Worm (Caenorhabditis elegans) whole organism, late embryonic: ENCODE results near the gene eri-1.
A peak's percentile ranks its signal among the peaks of the same experiment; 100 is the strongest.

Experiments
- C08G9.2 ChIP-seq: sonication (generic microtip); optimal IDR thresholded peaks from 2 replicates; lab custom pipeline; 2016; ENCODE audit warnings: mild to moderate bottlenecking, missing genetic modification characterization, moderate library complexity, missing compliant biosample characterization
- C38D4.7 ChIP-seq: fragments of 200-800 bp; sonication (Bioruptor generic); optimal IDR thresholded peaks from 2 replicates; lab custom pipeline; 2018; ENCODE audit warnings: mild to moderate bottlenecking, missing genetic modification characterization, moderate library complexity, missing compliant biosample characterization
- F13H6.1 ChIP-seq: sonication (generic microtip); optimal IDR thresholded peaks from 2 replicates; lab custom pipeline; 2016; ENCODE audit warnings: missing genetic modification characterization, missing compliant biosample characterization
- K02D7.2 ChIP-seq: sonication (generic microtip); optimal IDR thresholded peaks from 2 replicates; lab custom pipeline; 2017; ENCODE audit warnings: mild to moderate bottlenecking, missing genetic modification characterization, missing compliant biosample characterization
- K09A11.1 ChIP-seq: sonication (generic microtip); optimal IDR thresholded peaks from 2 replicates; lab custom pipeline; 2017; ENCODE audit warnings: antibody characterized with exemption, mild to moderate bottlenecking, missing genetic modification characterization, missing compliant biosample characterization; ENCODE audit not compliant: insufficient read depth
- ahr-1 ChIP-seq: sonication (generic microtip); optimal IDR thresholded peaks from 2 replicates; lab custom pipeline; 2016; ENCODE audit warnings: missing genetic modification characterization, missing compliant biosample characterization
- ceh-14 ChIP-seq: sonication (generic microtip); optimal IDR thresholded peaks from 2 replicates; lab custom pipeline; 2016; ENCODE audit warnings: missing genotype, missing genetic modification characterization, missing compliant biosample characterization
- ceh-18 ChIP-seq: sonication (generic microtip); optimal IDR thresholded peaks from 2 replicates; lab custom pipeline; 2016; ENCODE audit warnings: missing genetic modification characterization, missing compliant biosample characterization
- ceh-19 ChIP-seq: fragments of 200-800 bp; sonication (Bioruptor generic); optimal IDR thresholded peaks from 2 replicates; lab custom pipeline; 2018; ENCODE audit warnings: mild to moderate bottlenecking, missing genetic modification characterization, missing compliant biosample characterization
- ceh-2 ChIP-seq: sonication (generic microtip); optimal IDR thresholded peaks from 2 replicates; lab custom pipeline; 2016; ENCODE audit warnings: missing genotype, missing genetic modification characterization, missing compliant biosample characterization
- ceh-24 ChIP-seq: sonication (generic microtip); optimal IDR thresholded peaks from 2 replicates; lab custom pipeline; 2016; ENCODE audit warnings: mild to moderate bottlenecking, missing genetic modification characterization, missing compliant biosample characterization
- ceh-31 ChIP-seq: sonication (generic microtip); optimal IDR thresholded peaks from 2 replicates; lab custom pipeline; 2016; ENCODE audit warnings: missing genetic modification characterization, missing compliant biosample characterization
- ceh-34 ChIP-seq: sonication (generic microtip); optimal IDR thresholded peaks from 2 replicates; lab custom pipeline; 2016; ENCODE audit warnings: mild to moderate bottlenecking, missing genetic modification characterization, missing compliant biosample characterization
- ceh-45 ChIP-seq: fragments of 200-800 bp; sonication (Bioruptor generic); IDR thresholded peaks from 2 replicates; pipeline ENCODE4 v1.3.6; 2022; ENCODE audit warnings: missing genetic modification reagents, missing genetic modification characterization, missing compliant biosample characterization
- ceh-48 ChIP-seq: sonication (generic microtip); optimal IDR thresholded peaks from 2 replicates; lab custom pipeline; 2016; ENCODE audit warnings: missing genetic modification characterization, inconsistent platforms, missing compliant biosample characterization
- ceh-6 ChIP-seq: fragments of 200-800 bp; sonication (Bioruptor generic); optimal IDR thresholded peaks from 2 replicates; lab custom pipeline; 2018; ENCODE audit warnings: mild to moderate bottlenecking, missing genetic modification characterization, missing compliant biosample characterization
- che-1 ChIP-seq: sonication (generic microtip); optimal IDR thresholded peaks from 2 replicates; lab custom pipeline; 2016; ENCODE audit warnings: mild to moderate bottlenecking, missing genetic modification characterization, missing compliant biosample characterization
- dmd-4 ChIP-seq: sonication (generic microtip); optimal IDR thresholded peaks from 2 replicates; lab custom pipeline; 2016; ENCODE audit warnings: borderline replicate concordance, missing genetic modification characterization, missing compliant biosample characterization
- dve-1 ChIP-seq: sonication (generic microtip); optimal IDR thresholded peaks from 2 replicates; lab custom pipeline; 2017; ENCODE audit warnings: antibody characterized with exemption, mild to moderate bottlenecking, missing genetic modification characterization, missing compliant biosample characterization
- elt-4 ChIP-seq: sonication (generic microtip); optimal IDR thresholded peaks from 2 replicates; lab custom pipeline; 2016; ENCODE audit warnings: missing genetic modification characterization, missing compliant biosample characterization
- eyg-1 ChIP-seq: sonication (generic microtip); optimal IDR thresholded peaks from 2 replicates; lab custom pipeline; 2016; ENCODE audit warnings: missing genotype, missing genetic modification characterization, missing compliant biosample characterization
- fax-1 ChIP-seq: sonication (generic microtip); optimal IDR thresholded peaks from 2 replicates; lab custom pipeline; 2016; ENCODE audit warnings: missing genotype, missing genetic modification characterization, missing compliant biosample characterization
- fkh-6 ChIP-seq: sonication (generic microtip); optimal IDR thresholded peaks from 2 replicates; lab custom pipeline; 2016; ENCODE audit warnings: missing genetic modification characterization, missing compliant biosample characterization
- hlh-13 ChIP-seq: fragments of 200-800 bp; sonication (Bioruptor generic); optimal IDR thresholded peaks from 2 replicates; lab custom pipeline; 2018; ENCODE audit warnings: mild to moderate bottlenecking, missing genetic modification characterization, missing compliant biosample characterization
- hlh-15 ChIP-seq: sonication (generic microtip); optimal IDR thresholded peaks from 2 replicates; lab custom pipeline; 2016; ENCODE audit warnings: missing genetic modification characterization, missing compliant biosample characterization
- hlh-6 ChIP-seq: sonication (generic microtip); optimal IDR thresholded peaks from 2 replicates; lab custom pipeline; 2016; ENCODE audit warnings: missing genotype, missing genetic modification characterization, missing compliant biosample characterization
- hlh-8 ChIP-seq: sonication (generic microtip); optimal IDR thresholded peaks from 2 replicates; lab custom pipeline; 2016; ENCODE audit warnings: missing genotype, missing genetic modification characterization, missing compliant biosample characterization
- lim-6 ChIP-seq: sonication (generic microtip); optimal IDR thresholded peaks from 2 replicates; lab custom pipeline; 2016; ENCODE audit warnings: missing genetic modification characterization, missing compliant biosample characterization
- madf-2 ChIP-seq: sonication (generic microtip); optimal IDR thresholded peaks from 2 replicates; lab custom pipeline; 2017; ENCODE audit warnings: missing genetic modification characterization, missing compliant biosample characterization
- mec-3 ChIP-seq: sonication (generic microtip); optimal IDR thresholded peaks from 2 replicates; lab custom pipeline; 2016; ENCODE audit warnings: borderline replicate concordance, missing genetic modification characterization, missing compliant biosample characterization
- nfya-1 ChIP-seq: sonication (generic microtip); optimal IDR thresholded peaks from 2 replicates; lab custom pipeline; 2017; ENCODE audit warnings: missing genetic modification characterization, mild to moderate bottlenecking, missing compliant biosample characterization, antibody characterized with exemption, moderate library complexity
- nhr-232 ChIP-seq: sonication (generic microtip); optimal IDR thresholded peaks from 2 replicates; lab custom pipeline; 2016; ENCODE audit warnings: missing genetic modification characterization, missing compliant biosample characterization
- pag-3 ChIP-seq: sonication (generic microtip); optimal IDR thresholded peaks from 2 replicates; lab custom pipeline; 2016; ENCODE audit warnings: missing compliant biosample characterization, missing genetic modification characterization, borderline replicate concordance
- pax-1 ChIP-seq: fragments of 150-350 bp; optimal IDR thresholded peaks from 2 replicates; lab custom pipeline; 2014; ENCODE audit warnings: missing biosample characterization, missing genetic modification characterization
- pha-2 ChIP-seq: sonication (generic microtip); optimal IDR thresholded peaks from 2 replicates; lab custom pipeline; 2017; ENCODE audit warnings: mild to moderate bottlenecking, missing genetic modification characterization, missing compliant biosample characterization
- pqm-1 ChIP-seq: sonication (generic microtip); optimal IDR thresholded peaks from 2 replicates; lab custom pipeline; 2016; ENCODE audit warnings: missing genetic modification characterization, missing compliant biosample characterization
- pros-1 ChIP-seq: fragments of 150-350 bp; optimal IDR thresholded peaks from 2 replicates; lab custom pipeline; 2014; ENCODE audit warnings: missing biosample characterization, missing genetic modification reagents, missing genetic modification characterization
- ref-2 ChIP-seq: sonication (generic microtip); optimal IDR thresholded peaks from 2 replicates; lab custom pipeline; 2016; ENCODE audit warnings: missing genetic modification characterization, missing compliant biosample characterization
- rnt-1 ChIP-seq: sonication (generic microtip); optimal IDR thresholded peaks from 2 replicates; lab custom pipeline; 2016; ENCODE audit warnings: missing genetic modification characterization, missing compliant biosample characterization
- sdc-2 ChIP-seq: sonication (generic microtip); optimal IDR thresholded peaks from 2 replicates; lab custom pipeline; 2016; ENCODE audit warnings: missing genotype, missing genetic modification characterization, missing compliant biosample characterization
- sox-2 ChIP-seq: fragments of 200-800 bp; sonication (Bioruptor generic); IDR thresholded peaks from 2 replicates; pipeline ENCODE4 v1.3.6; 2022; ENCODE audit warnings: missing genetic modification reagents, missing genetic modification characterization, missing compliant biosample characterization
- sox-4 ChIP-seq: sonication (generic microtip); optimal IDR thresholded peaks from 2 replicates; lab custom pipeline; 2017; ENCODE audit warnings: mild to moderate bottlenecking, missing genetic modification characterization, inconsistent platforms, missing compliant biosample characterization
- syd-9 ChIP-seq: sonication (generic microtip); optimal IDR thresholded peaks from 2 replicates; lab custom pipeline; 2016; ENCODE audit warnings: mild to moderate bottlenecking, missing genetic modification characterization, moderate library complexity, missing compliant biosample characterization
- tbx-2 ChIP-seq: sonication (generic microtip); optimal IDR thresholded peaks from 2 replicates; lab custom pipeline; 2016; ENCODE audit warnings: missing genetic modification characterization, missing compliant biosample characterization
- tbx-7 ChIP-seq: sonication (generic microtip); optimal IDR thresholded peaks from 2 replicates; lab custom pipeline; 2016; ENCODE audit warnings: missing genotype, missing genetic modification characterization, missing compliant biosample characterization
- ttx-3 ChIP-seq: sonication (generic microtip); optimal IDR thresholded peaks from 2 replicates; lab custom pipeline; 2016; ENCODE audit warnings: missing genetic modification reagents, missing genetic modification characterization, missing compliant biosample characterization
- unc-42 ChIP-seq: sonication (generic microtip); optimal IDR thresholded peaks from 2 replicates; lab custom pipeline; 2016; ENCODE audit warnings: missing genotype, missing genetic modification characterization, missing compliant biosample characterization
- unc-86 ChIP-seq: sonication (generic microtip); optimal IDR thresholded peaks from 2 replicates; lab custom pipeline; 2016; ENCODE audit warnings: missing genetic modification characterization, missing compliant biosample characterization
- zip-5 ChIP-seq: sonication (generic microtip); optimal IDR thresholded peaks from 2 replicates; lab custom pipeline; 2016; ENCODE audit warnings: missing genetic modification characterization, missing compliant biosample characterization
- ztf-16 ChIP-seq: sonication (generic microtip); optimal IDR thresholded peaks from 2 replicates; lab custom pipeline; 2017; ENCODE audit warnings: missing genetic modification characterization, missing compliant biosample characterization

eri-1 gene

ce11 chrIV:385150-385937, 34.4 kb downstream of the eri-1 start, which contains the start of gene rps-24:
Gene rps-24, plus strand, starts transcription at chrIV:385887.
- TF ChIP-seq K02D7.2 (tag; lab: Kevin White, UChicago) = peak; percentile 50
- TF ChIP-seq lim-6 = peak; percentile 97
- TF ChIP-seq ceh-45 (GFP tag; lab: Robert Waterston, UW) = peak; percentile 68
- peak; percentile 93 for TF ChIP-seq ahr-1 (tag; lab: Kevin White, UChicago)
- TF ChIP-seq C38D4.7 = peak; percentile 51
- peak; percentile 98 for TF ChIP-seq ceh-14 (tag; lab: Kevin White, UChicago)
- peak; percentile 93 for TF ChIP-seq dmd-4 (tag; lab: Kevin White, UChicago)
- TF ChIP-seq ceh-24 (tag; lab: Kevin White, UChicago) = peak; percentile 31
- TF ChIP-seq ceh-18 (tag; lab: Kevin White, UChicago) = peak; percentile 97
- TF ChIP-seq nfya-1 (tag; lab: Kevin White, UChicago) = peak; percentile 86
- peak; percentile 85 for TF ChIP-seq ceh-19 (GFP tag; lab: Kevin White, UChicago)
- TF ChIP-seq pqm-1 = peak; percentile 97
- peak; percentile 97 for TF ChIP-seq ceh-34
- TF ChIP-seq hlh-8 (tag; lab: Kevin White, UChicago) = peak; percentile 95
- peak; percentile 92 for TF ChIP-seq tbx-7 (tag; lab: Kevin White, UChicago)
- TF ChIP-seq eyg-1 (tag; lab: Kevin White, UChicago) = peak; percentile 70
- peak; percentile 43 for TF ChIP-seq che-1 (tag; lab: Kevin White, UChicago)
- peak; percentile 61 for TF ChIP-seq dve-1 (tag; lab: Kevin White, UChicago)
- TF ChIP-seq rnt-1 (tag; lab: Kevin White, UChicago) = peak; percentile 98
- TF ChIP-seq zip-5 (tag; lab: Kevin White, UChicago) = peak; percentile 91
- peak; percentile 48 for TF ChIP-seq ceh-6 (GFP tag; lab: Kevin White, UChicago)
- peak; percentile 17 for TF ChIP-seq K09A11.1 (tag; lab: Kevin White, UChicago)
- TF ChIP-seq nhr-232 (tag; lab: Kevin White, UChicago) = peak; percentile 48
- TF ChIP-seq F13H6.1 = peak; percentile 96
- TF ChIP-seq fax-1 (tag; lab: Kevin White, UChicago) = peak; percentile 93
- peak; percentile 90 for TF ChIP-seq syd-9 (tag; lab: Kevin White, UChicago)
- peak; percentile 43 for TF ChIP-seq madf-2 (tag; lab: Kevin White, UChicago)
- TF ChIP-seq ceh-48 (tag; lab: Kevin White, UChicago) = peak; percentile 63
- TF ChIP-seq sox-4 (tag; lab: Kevin White, UChicago) = peak; percentile 60
- peak; percentile 67 for TF ChIP-seq sdc-2 (tag; lab: Kevin White, UChicago)
- peak; percentile 98 for TF ChIP-seq mec-3 (tag; lab: Kevin White, UChicago)
- TF ChIP-seq elt-4 = peak; percentile 88
- TF ChIP-seq ttx-3 (tag; lab: Kevin White, UChicago) = peak; percentile 66
- TF ChIP-seq pag-3 (tag; lab: Kevin White, UChicago) = peak; percentile 94
- peak; percentile 78 for TF ChIP-seq ztf-16
- TF ChIP-seq ref-2 = peak; percentile 97
- TF ChIP-seq pax-1 (tag; lab: Kevin White, UChicago) = peak; percentile 10
- TF ChIP-seq pros-1 (tag; lab: Kevin White, UChicago) = peak; percentile 22
- peak; percentile 98 for TF ChIP-seq tbx-2 (tag; lab: Kevin White, UChicago)
- TF ChIP-seq unc-86 (tag; lab: Kevin White, UChicago) = peak; percentile 86
- TF ChIP-seq C08G9.2 (tag; lab: Kevin White, UChicago) = peak; percentile 96
- peak; percentile 95 for TF ChIP-seq unc-42
- peak; percentile 49 for TF ChIP-seq hlh-13 (GFP tag; lab: Kevin White, UChicago)
- peak; percentile 75 for TF ChIP-seq hlh-15
- TF ChIP-seq fkh-6 (tag; lab: Kevin White, UChicago) = peak; percentile 86
- peak; percentile 64 for TF ChIP-seq sox-2 (GFP tag; lab: Robert Waterston, UW)
- TF ChIP-seq ceh-2 = peak; percentile 98
- peak; percentile 86 for TF ChIP-seq hlh-6
- TF ChIP-seq ceh-31 (tag; lab: Kevin White, UChicago) = peak; percentile 100
- TF ChIP-seq pha-2 (tag; lab: Kevin White, UChicago) = peak; percentile 33
